In the genomic region with DNA sequence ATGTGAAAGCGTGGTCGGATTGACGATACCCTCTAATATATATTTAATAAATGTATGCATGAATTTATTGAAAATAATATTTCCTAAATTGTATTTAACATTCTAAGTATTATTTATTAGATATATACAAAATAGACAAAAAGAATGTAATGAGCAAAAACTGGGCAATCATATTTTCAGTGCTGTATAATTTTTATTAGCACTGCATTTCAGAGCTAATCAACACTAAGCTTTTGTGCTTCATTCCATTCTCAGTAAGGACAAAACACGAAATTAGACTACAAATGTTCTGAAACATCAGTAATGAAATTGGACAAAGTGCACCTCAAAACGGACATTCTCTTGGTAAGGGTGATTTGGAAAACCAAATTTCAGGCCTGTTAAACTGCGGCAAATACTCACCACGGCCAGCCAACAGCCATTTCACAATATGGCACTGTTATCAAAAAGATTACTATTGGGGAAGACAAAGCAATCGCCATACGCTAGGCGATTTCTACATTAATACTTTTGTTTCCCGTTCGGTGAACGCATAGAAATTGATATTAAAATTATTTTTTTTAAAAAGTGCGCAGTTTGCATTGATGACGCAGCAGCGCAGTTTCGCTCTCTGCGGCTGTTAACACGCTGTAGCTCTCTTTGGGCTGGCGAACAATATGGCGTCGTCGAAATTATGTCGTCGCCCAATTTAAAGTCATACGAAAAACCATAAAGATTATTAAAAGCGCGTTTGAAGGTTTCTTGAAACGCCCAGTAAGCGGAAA, we compare ENCODE assay signal across 2 fruit fly cellular contexts.
A peak's percentile ranks its signal among the peaks of the same experiment; 100 is the strongest.
TF ChIP-seq lines count a peak whose summit lies in the region.

No protein-coding gene starts in this region.

TF ChIP-seq in whole organism, embryonic, 481 proteins besides CTCF, POLR2A, EP300 and RAD21 (continued from another document and continues in another):
- TF ChIP-seq Dref (GFP tag; IDR thresholded peaks at IDR 0.05; lab: Robert Waterston, UW) (no peak), CG1603 (tag; optimal IDR thresholded peaks at IDR 0.05; lab: Kevin White, UChicago) (peak; percentile 71), CG17912 (GFP tag; optimal IDR thresholded peaks at IDR 0.05; lab: Kevin White, UChicago) (peak; percentile 64), CG5245 (GFP tag; optimal IDR thresholded peaks at IDR 0.05; lab: Kevin White, UChicago) (peak; percentile 80), B-H2 (GFP tag; optimal IDR thresholded peaks at IDR 0.05; lab: Kevin White, UChicago) (peak; percentile 82), CG13424 (tag; optimal IDR thresholded peaks at IDR 0.05; lab: Kevin White, UChicago) (peak; percentile 93), kni (GFP tag; optimal IDR thresholded peaks at IDR 0.05; lab: Kevin White, UChicago) (no peak), sug (tag; optimal IDR thresholded peaks at IDR 0.05; lab: Kevin White, UChicago) (peak; percentile 82), schlank (tag; optimal IDR thresholded peaks at IDR 0.05; lab: Kevin White, UChicago) (peak; percentile 80), Trl (optimal IDR thresholded peaks at IDR 0.05; lab: Kevin White, UChicago) (peak; percentile 65 to 79), Trl (GFP tag; optimal IDR thresholded peaks at IDR 0.05; lab: Kevin White, UChicago) (peak; percentile 70), Lim3 (GFP tag; IDR thresholded peaks at IDR 0.05; lab: Robert Waterston, UW) (no peak), Oaz (GFP tag; IDR thresholded peaks at IDR 0.05; lab: Robert Waterston, UW) (peak; percentile 68), Eip74EF (GFP tag; optimal IDR thresholded peaks at IDR 0.05; lab: Kevin White, UChicago) (peak in 1 of 2 experiments; percentile 77), Kr (GFP tag; optimal IDR thresholded peaks at IDR 0.05; lab: Kevin White, UChicago) (peak; percentile 26), sens-2 (GFP tag; IDR thresholded peaks at IDR 0.05; lab: Robert Waterston, UW) (no peak), Blimp-1 (GFP tag; optimal IDR thresholded peaks at IDR 0.05; lab: Kevin White, UChicago) (peak; percentile 83), az2 (GFP tag; optimal IDR thresholded peaks at IDR 0.05; lab: Kevin White, UChicago) (peak; percentile 89), CG31365 (tag; optimal IDR thresholded peaks at IDR 0.05; lab: Kevin White, UChicago) (peak; percentile 29), odd (GFP tag; optimal IDR thresholded peaks at IDR 0.05; lab: Kevin White, UChicago) (peak; percentile 85), CG4404 (GFP tag; IDR thresholded peaks at IDR 0.05; lab: Robert Waterston, UW) (peak; percentile 79), stwl (tag; optimal IDR thresholded peaks at IDR 0.05; lab: Kevin White, UChicago) (peak; percentile 50), CG33213 (GFP tag; optimal IDR thresholded peaks at IDR 0.05; lab: Kevin White, UChicago) (peak; percentile 31), sqz (GFP tag; optimal IDR thresholded peaks at IDR 0.05; lab: Kevin White, UChicago) (peak; percentile 78), CG9932 (GFP tag; IDR thresholded peaks at IDR 0.05; lab: Robert Waterston, UW) (peak; percentile 85), D19B (GFP tag; optimal IDR thresholded peaks at IDR 0.05; lab: Kevin White, UChicago) (peak; percentile 96), Hr78 (GFP tag; optimal IDR thresholded peaks at IDR 0.05; lab: Kevin White, UChicago) (peak in 1 of 2 experiments; percentile 69), CrebB (tag; optimal IDR thresholded peaks at IDR 0.05; lab: Kevin White, UChicago) (peak; percentile 82), en (GFP tag; optimal IDR thresholded peaks at IDR 0.05; lab: Kevin White, UChicago) (peak; percentile 31), CG1602 (GFP tag; optimal IDR thresholded peaks at IDR 0.05; lab: Kevin White, UChicago) (peak; percentile 83), Med (GFP tag; lab: Kevin White, UChicago) (peak; percentile 95), zfh1 (GFP tag; IDR thresholded peaks at IDR 0.05; lab: Robert Waterston, UW) (peak; percentile 77; the same call in 2 of the 3 replicates), hth (optimal IDR thresholded peaks at IDR 0.05; lab: Kevin White, UChicago) (no peak), CG11456 (GFP tag; IDR thresholded peaks at IDR 0.05; lab: Robert Waterston, UW) (peak; percentile 81), bcd (GFP tag; optimal IDR thresholded peaks at IDR 0.05; lab: Kevin White, UChicago) (peak; percentile 92), Dek (tag; optimal IDR thresholded peaks at IDR 0.05; lab: Kevin White, UChicago) (peak; percentile 92), grau (tag; optimal IDR thresholded peaks at IDR 0.05; lab: Kevin White, UChicago) (peak; percentile 93), yki (optimal IDR thresholded peaks at IDR 0.05; lab: Kevin White, UChicago) (no peak), CG17361 (GFP tag; IDR thresholded peaks at IDR 0.05; lab: Robert Waterston, UW) (peak; percentile 96), tgo (GFP tag; IDR thresholded peaks at IDR 0.05; lab: Robert Waterston, UW) (peak; percentile 77), CG9727 (GFP tag; optimal IDR thresholded peaks at IDR 0.05; lab: Kevin White, UChicago) (peak; percentile 96), CG9215 (GFP tag; IDR thresholded peaks at IDR 0.05; lab: Robert Waterston, UW) (peak; percentile 81), CG4328 (GFP tag; optimal IDR thresholded peaks at IDR 0.05; lab: Kevin White, UChicago) (peak; percentile 80), CG4707 (GFP tag; optimal IDR thresholded peaks at IDR 0.05; lab: Kevin White, UChicago) (peak; percentile 70), CG6854 (GFP tag; optimal IDR thresholded peaks at IDR 0.05; lab: Kevin White, UChicago) (peak; percentile 90), CG13123 (GFP tag; optimal IDR thresholded peaks at IDR 0.05; lab: Kevin White, UChicago) (peak; percentile 79), MESR4 (GFP tag; optimal IDR thresholded peaks at IDR 0.05; lab: Kevin White, UChicago) (no peak), Mad (GFP tag; optimal IDR thresholded peaks at IDR 0.05; lab: Kevin White, UChicago) (peak; percentile 20), Doc3 (GFP tag; IDR thresholded peaks at IDR 0.05; lab: Robert Waterston, UW; ENCODE audit: partially characterized antibody) (no peak), CG3838 (GFP tag; optimal IDR thresholded peaks at IDR 0.05; lab: Kevin White, UChicago) (peak; percentile 48), CG9609 (GFP tag; optimal IDR thresholded peaks at IDR 0.05; lab: Kevin White, UChicago) (peak; percentile 67), CG16815 (GFP tag; optimal IDR thresholded peaks at IDR 0.05; lab: Kevin White, UChicago) (peak; percentile 86), CG5180 (GFP tag; optimal IDR thresholded peaks at IDR 0.05; lab: Kevin White, UChicago) (peak; percentile 79), CG16863 (GFP tag; optimal IDR thresholded peaks at IDR 0.05; lab: Kevin White, UChicago) (peak; percentile 68), Hmx (GFP tag; optimal IDR thresholded peaks at IDR 0.05; lab: Kevin White, UChicago) (no peak), CG15696 (tag; optimal IDR thresholded peaks at IDR 0.05; lab: Kevin White, UChicago) (peak; percentile 85), rib (GFP tag; IDR thresholded peaks at IDR 0.05; lab: Robert Waterston, UW) (peak; percentile 66; the same call in 1 of the 2 replicates), tna (GFP tag; IDR thresholded peaks at IDR 0.05; lab: Robert Waterston, UW; ENCODE audit: partially characterized antibody) (no peak), Hr3 (GFP tag; optimal IDR thresholded peaks at IDR 0.05; lab: Kevin White, UChicago) (peak; percentile 85), CG6813 (GFP tag; optimal IDR thresholded peaks at IDR 0.05; lab: Kevin White, UChicago) (peak; percentile 77), ind (GFP tag; optimal IDR thresholded peaks at IDR 0.05; lab: Kevin White, UChicago) (peak; percentile 92)

TF ChIP-seq in whole organism, prepupa, 60 proteins besides CTCF, POLR2A, EP300 and RAD21 (continued from another document):
- TF ChIP-seq Sox102F (GFP tag; optimal IDR thresholded peaks at IDR 0.05; lab: Kevin White, UChicago) (peak; percentile 81), Smox (GFP tag; optimal IDR thresholded peaks at IDR 0.05; lab: Kevin White, UChicago) (peak; percentile 82), Ets21C (GFP tag; optimal IDR thresholded peaks at IDR 0.05; lab: Kevin White, UChicago) (peak; percentile 68), CG6808 (GFP tag; optimal IDR thresholded peaks at IDR 0.05; lab: Kevin White, UChicago) (peak; percentile 81), CG4318 (GFP tag; optimal IDR thresholded peaks at IDR 0.05; lab: Kevin White, UChicago) (peak; percentile 85), CG7368 (GFP tag; optimal IDR thresholded peaks at IDR 0.05; lab: Kevin White, UChicago) (peak; percentile 83), CG8632 (GFP tag; optimal IDR thresholded peaks at IDR 0.05; lab: Kevin White, UChicago) (peak; percentile 86), topi (GFP tag; optimal IDR thresholded peaks at IDR 0.05; lab: Kevin White, UChicago) (peak; percentile 72), CG11762 (GFP tag; optimal IDR thresholded peaks at IDR 0.05; lab: Kevin White, UChicago; ENCODE audit: insufficient read depth) (peak; percentile 83), CG6276 (GFP tag; optimal IDR thresholded peaks at IDR 0.05; lab: Kevin White, UChicago) (peak; percentile 85), CG3032 (tag; optimal IDR thresholded peaks at IDR 0.05; lab: Kevin White, UChicago) (peak; percentile 83), achi (GFP tag; optimal IDR thresholded peaks at IDR 0.05; lab: Kevin White, UChicago) (peak; percentile 85), Sox15 (GFP tag; optimal IDR thresholded peaks at IDR 0.05; lab: Kevin White, UChicago) (peak; percentile 77)
